Fruit fly (Drosophila melanogaster): ENCODE measurements around the gene Spindly.

The Spindly gene

DNA sequence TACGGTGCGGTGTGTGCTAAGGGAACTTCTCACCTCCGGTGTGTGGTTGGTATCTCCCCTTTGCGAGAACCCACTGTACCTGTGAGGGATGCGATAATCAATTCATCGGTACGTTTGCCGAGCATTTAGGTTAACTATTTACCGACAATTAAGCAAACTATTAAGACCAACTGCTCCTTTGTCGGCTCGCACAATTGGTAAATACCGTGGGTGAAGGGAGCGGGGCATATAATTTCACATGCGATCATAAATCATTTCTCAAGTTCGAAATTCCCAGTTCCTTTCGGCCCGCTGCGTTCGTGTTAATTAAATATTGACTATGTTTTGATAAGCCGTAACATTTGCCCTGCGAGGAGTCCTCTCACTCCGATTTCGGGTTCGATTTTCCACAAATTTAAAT is 18.8 kb upstream of the Spindly start (continued):
- no peak for TF ChIP-seq prd (optimal IDR thresholded peaks at IDR 0.05)
- no peak for TF ChIP-seq prd (GFP tag; IDR thresholded peaks at IDR 0.05)
- TF ChIP-seq HHEX (GFP tag; optimal IDR thresholded peaks at IDR 0.05) = no peak
- TF ChIP-seq CG17802 (tag; optimal IDR thresholded peaks at IDR 0.05) = no peak
- TF ChIP-seq Hr3 (GFP tag; optimal IDR thresholded peaks at IDR 0.05) = no peak
- no peak for TF ChIP-seq CG2678 (tag; optimal IDR thresholded peaks at IDR 0.05)
- no peak for TF ChIP-seq onecut (GFP tag; IDR thresholded peaks at IDR 0.05)
- no peak for TF ChIP-seq Dfd (GFP tag; optimal IDR thresholded peaks at IDR 0.05)
- TF ChIP-seq lov (optimal IDR thresholded peaks at IDR 0.05) = no peak
- TF ChIP-seq lov (GFP tag; IDR thresholded peaks at IDR 0.05) = no peak
- TF ChIP-seq CG30403 (GFP tag; optimal IDR thresholded peaks at IDR 0.05) = no peak
- TF ChIP-seq HLH4C (GFP tag; IDR thresholded peaks at IDR 0.05; ENCODE audit: partially characterized antibody) = no peak
- TF ChIP-seq Xbp1 (GFP tag; optimal IDR thresholded peaks at IDR 0.05) = no peak
- TF ChIP-seq CG17385 (GFP tag; optimal IDR thresholded peaks at IDR 0.05) = no peak
- no peak for TF ChIP-seq Asciz (GFP tag; optimal IDR thresholded peaks at IDR 0.05)
- TF ChIP-seq dmrt11E (tag; optimal IDR thresholded peaks at IDR 0.05) = peak; percentile 30
- TF ChIP-seq CTCF (GFP tag; optimal IDR thresholded peaks at IDR 0.05) = no peak
- peak; percentile 79 for TF ChIP-seq Kr (GFP tag; optimal IDR thresholded peaks at IDR 0.05)
- TF ChIP-seq CG11504 (tag; optimal IDR thresholded peaks at IDR 0.05) = no peak
- no peak for TF ChIP-seq pan (optimal IDR thresholded peaks at IDR 0.05)
- no peak for TF ChIP-seq pan (GFP tag; optimal IDR thresholded peaks at IDR 0.05 in 1 of 2, IDR thresholded peaks at IDR 0.05 in 1 of 2)
- TF ChIP-seq kni (GFP tag; optimal IDR thresholded peaks at IDR 0.05) = peak; percentile 18
- no peak for TF ChIP-seq bigmax (GFP tag; optimal IDR thresholded peaks at IDR 0.05)
- TF ChIP-seq CG9932 (GFP tag; IDR thresholded peaks at IDR 0.05) = no peak
- no peak for TF ChIP-seq ase (GFP tag; IDR thresholded peaks at IDR 0.05)
- TF ChIP-seq NC2α (GFP tag; optimal IDR thresholded peaks at IDR 0.05) = no peak
- TF ChIP-seq CG12744 (GFP tag; optimal IDR thresholded peaks at IDR 0.05) = no peak
- TF ChIP-seq fd3F (GFP tag; optimal IDR thresholded peaks at IDR 0.05) = no peak
- no peak for TF ChIP-seq E2f2 (GFP tag; IDR thresholded peaks at IDR 0.05)
- TF ChIP-seq CG8281 (tag; optimal IDR thresholded peaks at IDR 0.05) = no peak
- TF ChIP-seq NK7.1 (GFP tag; optimal IDR thresholded peaks at IDR 0.05) = no peak
- TF ChIP-seq fd102C (GFP tag; optimal IDR thresholded peaks at IDR 0.05) = peak; percentile 84

DNA sequence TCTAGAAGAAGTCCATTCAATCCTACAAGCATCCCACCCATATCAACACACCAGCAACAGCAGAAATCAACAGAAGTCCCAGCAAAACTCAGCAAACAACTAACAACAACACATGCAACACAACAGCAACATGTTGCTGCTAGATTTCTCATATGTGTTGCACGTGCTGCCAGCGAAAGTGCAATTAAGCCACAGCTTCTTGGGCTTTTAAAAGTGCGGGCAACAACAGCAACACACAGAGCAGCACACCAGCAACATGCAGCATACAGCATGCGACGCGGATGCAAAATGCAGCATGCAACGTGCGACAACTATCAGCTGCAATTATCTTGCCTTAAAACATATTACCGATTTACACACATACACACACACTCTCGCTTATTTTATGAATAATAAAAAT is 17.4 kb upstream of the Spindly start:
- TF ChIP-seq ken (GFP tag; IDR thresholded peaks at IDR 0.05) (no peak), CG11456 (GFP tag; IDR thresholded peaks at IDR 0.05) (0 out of 3 replicates have a peak, but pooled peaks have one; percentile 5), CG13123 (GFP tag; optimal IDR thresholded peaks at IDR 0.05) (no peak), CG11504 (tag; optimal IDR thresholded peaks at IDR 0.05) (peak; percentile 52)

DNA sequence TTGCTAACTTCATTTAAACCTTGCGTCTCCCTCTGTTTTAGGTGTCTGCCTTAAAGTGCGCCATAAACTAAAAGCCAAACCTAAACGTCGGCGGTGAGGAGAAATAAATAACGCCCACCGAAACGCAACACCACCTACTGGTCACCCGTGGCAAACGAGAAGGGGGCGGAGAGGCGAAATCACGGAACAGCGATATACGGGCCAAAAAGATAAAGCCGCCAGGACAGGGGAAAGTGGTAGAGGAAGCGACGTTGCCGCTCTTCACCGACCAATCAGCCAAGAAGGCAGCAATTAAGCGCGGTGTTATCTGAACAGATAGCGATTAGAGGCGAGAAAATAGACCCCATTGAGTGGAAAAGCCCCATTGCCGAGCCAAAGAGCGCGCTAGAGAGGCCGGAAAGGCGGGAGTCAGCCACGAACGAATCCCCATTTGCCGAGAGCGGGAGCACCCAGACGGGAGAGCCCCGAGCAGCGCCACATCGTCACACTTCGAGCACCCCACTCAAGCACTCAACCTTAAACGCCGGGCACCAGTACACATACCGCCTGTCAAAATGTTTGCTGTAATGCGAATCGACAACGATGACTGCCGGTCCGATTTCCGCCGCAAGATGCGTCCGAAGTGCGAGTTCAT is 15.0 kb upstream of the Spindly start:
- TF ChIP-seq gem (tag; optimal IDR thresholded peaks at IDR 0.05) = no peak
- TF ChIP-seq Kr (GFP tag; optimal IDR thresholded peaks at IDR 0.05) = no peak
- no peak for TF ChIP-seq CG42726 (GFP tag; IDR thresholded peaks at IDR 0.05; ENCODE audit: partially characterized antibody)
- peak; percentile 86 for TF ChIP-seq zen2 (GFP tag; IDR thresholded peaks at IDR 0.05; ENCODE audit: partially characterized antibody)
- no peak for TF ChIP-seq esg (GFP tag; conservative IDR thresholded peaks at IDR 0.05)
- TF ChIP-seq CG6254 (GFP tag; optimal IDR thresholded peaks at IDR 0.05) = no peak
- TF ChIP-seq CG9797 (GFP tag; optimal IDR thresholded peaks at IDR 0.05) = no peak
- peak; percentile 50; the same call in 1 of the 2 replicates for TF ChIP-seq CG13287 (GFP tag; IDR thresholded peaks at IDR 0.05; ENCODE audit: partially characterized antibody)
- TF ChIP-seq CHES-1-like (GFP tag; optimal IDR thresholded peaks at IDR 0.05) = no peak
- TF ChIP-seq CG4360 (GFP tag; IDR thresholded peaks at IDR 0.05) = no peak
- TF ChIP-seq Dbx (GFP tag; IDR thresholded peaks at IDR 0.05) = peak; percentile 41; the same call in 1 of the 3 replicates
- TF ChIP-seq Oaz (GFP tag; IDR thresholded peaks at IDR 0.05) = no peak
- TF ChIP-seq CG34224 (GFP tag; IDR thresholded peaks at IDR 0.05; ENCODE audit: partially characterized antibody) = peak; percentile 80
- no peak for TF ChIP-seq CG33213 (GFP tag; optimal IDR thresholded peaks at IDR 0.05)
- TF ChIP-seq CG15011 (GFP tag; optimal IDR thresholded peaks at IDR 0.05) = no peak
- 0 out of 2 replicates have a peak, but pooled peaks have one; percentile 19 for TF ChIP-seq Scr (GFP tag; IDR thresholded peaks at IDR 0.05; ENCODE audit: partially characterized antibody)
- no peak for TF ChIP-seq CG16779 (GFP tag; IDR thresholded peaks at IDR 0.05)

All from whole organism, embryonic.